Fruit fly (Drosophila melanogaster): ENCODE measurements around the gene inaF-C.

DNA sequence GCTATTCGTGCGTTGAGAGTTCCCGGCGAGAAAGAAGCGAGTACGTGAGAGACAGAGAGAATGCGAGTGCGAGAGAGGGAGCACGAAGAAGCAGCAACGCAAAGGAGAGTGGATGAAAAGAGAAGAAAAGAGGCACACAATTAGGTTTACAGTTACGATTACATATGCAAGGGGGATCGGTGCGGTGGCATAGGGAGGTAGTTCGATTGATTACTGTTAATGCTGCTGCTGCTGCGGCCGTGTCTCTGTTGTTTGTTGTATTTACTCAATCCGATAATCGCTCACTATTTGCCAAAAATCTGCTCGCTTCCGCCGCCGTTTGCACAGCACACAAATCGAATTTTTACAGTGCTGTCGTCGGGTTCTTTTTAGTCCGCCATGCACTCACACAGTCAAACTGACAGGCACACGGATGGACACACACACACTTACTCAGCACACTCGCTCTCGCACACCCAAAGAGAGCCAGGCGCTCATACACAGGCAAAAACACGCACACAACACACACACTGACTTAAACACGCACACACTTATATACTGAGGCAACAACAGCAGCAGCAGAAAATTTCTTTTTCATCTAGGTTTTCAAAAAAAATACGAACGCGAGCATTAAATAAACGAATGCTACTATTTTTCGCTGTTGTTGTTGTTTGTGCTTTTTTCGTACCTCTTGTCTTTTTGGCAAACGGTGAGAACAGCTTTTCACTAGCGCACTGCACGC is 17.6 kb downstream of the inaF-C start:
- TF ChIP-seq CG3032 (tag; optimal IDR thresholded peaks at IDR 0.05), result no peak
- peak; percentile 9 for TF ChIP-seq CG6792 (GFP tag; optimal IDR thresholded peaks at IDR 0.05)
- peak; percentile 32 for TF ChIP-seq Smox (GFP tag; optimal IDR thresholded peaks at IDR 0.05)
- TF ChIP-seq fd85E (GFP tag; optimal IDR thresholded peaks at IDR 0.05), result peak; percentile 5
- TF ChIP-seq lz (GFP tag; optimal IDR thresholded peaks at IDR 0.05), result no peak
- no peak for TF ChIP-seq CG31627 (GFP tag; optimal IDR thresholded peaks at IDR 0.05)
- TF ChIP-seq Hr39 (GFP tag; optimal IDR thresholded peaks at IDR 0.05), result no peak
- no peak for TF ChIP-seq CG11762 (GFP tag; optimal IDR thresholded peaks at IDR 0.05; ENCODE audit: insufficient read depth)
- no peak for TF ChIP-seq CG11902 (GFP tag; optimal IDR thresholded peaks at IDR 0.05)

All from whole organism, prepupa.